Fruit fly (Drosophila melanogaster) whole organism, embryonic: ENCODE measurements around the gene CG43085.

Experiments
- ATbp ChIP-seq: fragments of 200-800 bp; sonication (Bioruptor generic); optimal IDR thresholded peaks from 2 replicates; lab custom pipeline; 2017; ENCODE audit warnings: missing biosample characterization, mild to moderate bottlenecking, missing genetic modification characterization, missing genetic modification reagents
- CG11398 ChIP-seq: fragments of 200-800 bp; sonication (Bioruptor generic); optimal IDR thresholded peaks from 2 replicates; lab custom pipeline; 2016; ENCODE audit warnings: missing biosample characterization, missing genetic modification characterization
- CG12104 ChIP-seq: fragments of 200-800 bp; sonication (Bioruptor generic); optimal IDR thresholded peaks from 3 replicates; lab custom pipeline; 2016; ENCODE audit warnings: missing biosample characterization, missing genetic modification characterization
- CG1233 ChIP-seq: fragments of 200-800 bp; sonication (Bioruptor generic); optimal IDR thresholded peaks from 4 replicates; lab custom pipeline; 2018; ENCODE audit warnings: missing biosample characterization, mild to moderate bottlenecking, missing genetic modification characterization
- CG12391 ChIP-seq: fragments of 200-800 bp; sonication (Bioruptor generic); optimal IDR thresholded peaks from 3 replicates; lab custom pipeline; 2018; ENCODE audit warnings: missing biosample characterization, mild to moderate bottlenecking, missing genetic modification characterization, moderate library complexity
- CG12659 ChIP-seq: fragments of 200-800 bp; sonication (Bioruptor generic); optimal IDR thresholded peaks from 3 replicates; lab custom pipeline; 2017; ENCODE audit warnings: mild to moderate bottlenecking, missing biosample characterization, missing genetic modification reagents, missing genetic modification characterization
- CG14014 ChIP-seq: fragments of 200-800 bp; sonication (Bioruptor generic); IDR thresholded peaks from 2 replicates; pipeline ENCODE4 v1.3.6; 2022; ENCODE audit warnings: missing biosample characterization, missing genetic modification characterization
- CG14965 ChIP-seq: fragments of 200-800 bp; sonication (Bioruptor generic); optimal IDR thresholded peaks from 2 replicates; lab custom pipeline; 2016; ENCODE audit warnings: missing biosample characterization, missing genetic modification characterization, borderline replicate concordance
- CG1529 ChIP-seq: fragments of 200-800 bp; sonication (Bioruptor generic); optimal IDR thresholded peaks from 3 replicates; lab custom pipeline; 2018; ENCODE audit warnings: missing biosample characterization, missing genetic modification characterization
- CG17361 ChIP-seq: fragments of 200-800 bp; sonication (Bioruptor generic); IDR thresholded peaks from 3 replicates; pipeline ENCODE4 v1.3.6; 2022; ENCODE audit warnings: missing biosample characterization, missing genetic modification characterization
- CG1792 ChIP-seq: fragments of 200-800 bp; sonication (Bioruptor generic); optimal IDR thresholded peaks from 2 replicates; lab custom pipeline; 2016; ENCODE audit warnings: missing biosample characterization, missing genetic modification characterization
- CG1832 ChIP-seq: fragments of 200-800 bp; sonication (Bioruptor generic); optimal IDR thresholded peaks from 2 replicates; lab custom pipeline; 2017; ENCODE audit warnings: missing biosample characterization, mild to moderate bottlenecking, missing genetic modification characterization, inconsistent platforms
- CG34422 ChIP-seq: fragments of 200-800 bp; sonication (Bioruptor generic); IDR thresholded peaks from 3 replicates; pipeline ENCODE4 v1.3.6; 2022; ENCODE audit warnings: missing biosample characterization, missing genetic modification characterization
- CG4730 ChIP-seq: fragments of 200-800 bp; sonication (Bioruptor generic); IDR thresholded peaks from 2 replicates; pipeline ENCODE4 v1.3.6; 2022; ENCODE audit warnings: missing biosample characterization, missing genetic modification characterization
- CG7786 ChIP-seq: fragments of 200-800 bp; sonication (Bioruptor generic); optimal IDR thresholded peaks from 2 replicates; lab custom pipeline; 2016; ENCODE audit warnings: missing biosample characterization, missing genetic modification characterization
- CG8281 ChIP-seq: fragments of 200-800 bp; sonication (Bioruptor generic); optimal IDR thresholded peaks from 2 replicates; lab custom pipeline; 2018; ENCODE audit warnings: missing biosample characterization, mild to moderate bottlenecking, missing genetic modification characterization, moderate library complexity
- CG8359 ChIP-seq: fragments of 200-800 bp; sonication (Bioruptor generic); optimal IDR thresholded peaks from 2 replicates; lab custom pipeline; 2017; ENCODE audit warnings: missing biosample characterization, mild to moderate bottlenecking, missing genetic modification characterization, borderline replicate concordance
- CG9876 ChIP-seq: fragments of 200-800 bp; sonication (Bioruptor generic); optimal IDR thresholded peaks from 2 replicates; lab custom pipeline; 2016; ENCODE audit warnings: missing biosample characterization, missing genetic modification characterization
- Doc3 ChIP-seq: fragments of 200-800 bp; sonication (Bioruptor generic); IDR thresholded peaks from 3 replicates; pipeline ENCODE4 v1.3.6; 2022; ENCODE audit warnings: missing biosample characterization, missing genetic modification characterization; ENCODE audit not compliant: partially characterized antibody
- Gug ChIP-seq: fragments of 200-800 bp; sonication (Bioruptor generic); IDR thresholded peaks from 4 replicates; pipeline ENCODE4 v1.3.6; 2022; ENCODE audit warnings: missing biosample characterization, missing genetic modification characterization
- HLH3B ChIP-seq: fragments of 200-800 bp; sonication (Bioruptor generic); IDR thresholded peaks from 2 replicates; pipeline ENCODE4 v1.3.6; 2022; ENCODE audit warnings: missing biosample characterization, missing genetic modification characterization
- Hr39 ChIP-seq: fragments of >200 bp; optimal IDR thresholded peaks from 2 replicates; lab custom pipeline; 2017
- Mrtf ChIP-seq: fragments of 200-800 bp; sonication (Bioruptor generic); IDR thresholded peaks from 3 replicates; pipeline ENCODE4 v1.3.6; 2022; ENCODE audit warnings: missing biosample characterization, missing genetic modification characterization
- Myb ChIP-seq: fragments of 200-800 bp; sonication (Bioruptor generic); optimal IDR thresholded peaks from 2 replicates; lab custom pipeline; 2016; ENCODE audit warnings: missing biosample characterization, missing genetic modification characterization
- Spps ChIP-seq: fragments of 200-800 bp; sonication (Bioruptor generic); optimal IDR thresholded peaks from 2 replicates; lab custom pipeline; 2018; ENCODE audit warnings: missing biosample characterization, mild to moderate bottlenecking, missing genetic modification characterization
- Taf1 ChIP-seq: fragments of 200-800 bp; sonication (Bioruptor generic); IDR thresholded peaks from 2 replicates; pipeline ENCODE4 v1.3.6; 2022; ENCODE audit warnings: missing biosample characterization, missing genetic modification characterization
- Usf ChIP-seq: fragments of 200-800 bp; sonication (Bioruptor generic); optimal IDR thresholded peaks from 2 replicates; lab custom pipeline; 2017; ENCODE audit warnings: missing genotype, missing biosample characterization, missing genetic modification characterization
- Xrp1 ChIP-seq: fragments of 200-800 bp; sonication (Bioruptor generic); IDR thresholded peaks from 2 replicates; pipeline ENCODE4 v1.3.6; 2022; ENCODE audit warnings: missing biosample characterization, missing genetic modification characterization
- ase ChIP-seq: fragments of 200-800 bp; sonication (Bioruptor generic); IDR thresholded peaks from 3 replicates; pipeline ENCODE4 v1.3.6; 2022; ENCODE audit warnings: missing biosample characterization, missing genetic modification characterization
- ash1 ChIP-seq: fragments of 200-800 bp; sonication (Bioruptor generic); optimal IDR thresholded peaks from 2 replicates; lab custom pipeline; 2018; ENCODE audit warnings: missing biosample characterization, mild to moderate bottlenecking, missing genetic modification characterization
- bbx ChIP-seq: fragments of 200-800 bp; sonication (Bioruptor generic); IDR thresholded peaks from 2 replicates; pipeline ENCODE4 v1.3.6; 2022; ENCODE audit warnings: missing biosample characterization, missing genetic modification characterization; ENCODE audit not compliant: partially characterized antibody
- br ChIP-seq: fragments of >200 bp; optimal IDR thresholded peaks from 2 replicates; lab custom pipeline; 2017
- cas ChIP-seq: fragments of 200-800 bp; sonication (Bioruptor generic); IDR thresholded peaks from 2 replicates; pipeline ENCODE4 v1.3.6; 2022; ENCODE audit warnings: missing biosample characterization, missing genetic modification characterization
- cg ChIP-seq: fragments of 200-800 bp; sonication (Bioruptor generic); optimal IDR thresholded peaks from 3 replicates; lab custom pipeline; 2019; ENCODE audit warnings: missing biosample characterization, mild to moderate bottlenecking, missing genetic modification characterization, moderate library complexity
- chif ChIP-seq, 2 experiments: fragments of 200-800 bp; sonication (Bioruptor generic); optimal IDR thresholded peaks; 3 replicates each; lab custom pipeline; 2016; ENCODE audit warnings: missing biosample characterization in 2 of 2, missing genetic modification characterization in 2 of 2
- chm ChIP-seq: fragments of 200-800 bp; sonication (Bioruptor generic); IDR thresholded peaks from 2 replicates; pipeline ENCODE4 v1.3.6; 2022; ENCODE audit warnings: missing biosample characterization, missing genetic modification characterization
- ewg ChIP-seq: fragments of 200-800 bp; sonication (Bioruptor generic); optimal IDR thresholded peaks from 3 replicates; lab custom pipeline; 2017; ENCODE audit warnings: mild to moderate bottlenecking, missing biosample characterization, missing genetic modification reagents, missing genetic modification characterization
- gcm ChIP-seq: fragments of 200-800 bp; sonication (Bioruptor generic); optimal IDR thresholded peaks from 2 replicates; lab custom pipeline; 2019; ENCODE audit warnings: missing biosample characterization, mild to moderate bottlenecking, missing genetic modification characterization, moderate library complexity
- gem ChIP-seq: fragments of 200-800 bp; sonication (Bioruptor generic); optimal IDR thresholded peaks from 2 replicates; lab custom pipeline; 2019; ENCODE audit warnings: missing biosample characterization, mild to moderate bottlenecking, missing genetic modification characterization, moderate library complexity
- gsb ChIP-seq: fragments of 200-800 bp; sonication (Bioruptor generic); IDR thresholded peaks from 2 replicates; pipeline ENCODE4 v1.3.6; 2022; ENCODE audit warnings: missing biosample characterization, missing genetic modification characterization
- gsb-n ChIP-seq: fragments of 200-800 bp; sonication (Bioruptor generic); optimal IDR thresholded peaks from 3 replicates; lab custom pipeline; 2018; ENCODE audit warnings: missing biosample characterization, mild to moderate bottlenecking, missing genetic modification characterization
- jumu ChIP-seq: fragments of 200-800 bp; sonication (Bioruptor generic); optimal IDR thresholded peaks from 3 replicates; lab custom pipeline; 2016; ENCODE audit warnings: missing biosample characterization, missing genetic modification characterization
- kah ChIP-seq: fragments of 200-800 bp; sonication (Bioruptor generic); optimal IDR thresholded peaks from 2 replicates; lab custom pipeline; 2018; ENCODE audit warnings: missing biosample characterization, mild to moderate bottlenecking, missing genetic modification characterization
- nau ChIP-seq: fragments of 200-800 bp; sonication (Bioruptor generic); optimal IDR thresholded peaks from 3 replicates; lab custom pipeline; 2017; ENCODE audit warnings: missing biosample characterization, mild to moderate bottlenecking, missing genetic modification characterization, missing genetic modification reagents
- pita ChIP-seq: fragments of 200-800 bp; sonication (Bioruptor generic); optimal IDR thresholded peaks from 2 replicates; lab custom pipeline; 2017; ENCODE audit warnings: missing biosample characterization, mild to moderate bottlenecking, missing genetic modification characterization
- sisA ChIP-seq: fragments of 200-800 bp; sonication (Bioruptor generic); IDR thresholded peaks from 2 replicates; pipeline ENCODE4 v1.3.6; 2022; ENCODE audit warnings: missing biosample characterization, missing genetic modification characterization
- sqz ChIP-seq: fragments of 200-800 bp; sonication (Bioruptor generic); optimal IDR thresholded peaks from 3 replicates; lab custom pipeline; 2018; ENCODE audit warnings: missing biosample characterization, mild to moderate bottlenecking, missing genetic modification characterization
- tap ChIP-seq: fragments of 200-800 bp; optimal IDR thresholded peaks from 3 replicates; lab custom pipeline; 2019; ENCODE audit warnings: missing biosample characterization, mild to moderate bottlenecking, missing genetic modification characterization, moderate library complexity
- vvl ChIP-seq: fragments of 200-800 bp; sonication (Bioruptor generic); IDR thresholded peaks from 2 replicates; pipeline ENCODE4 v1.3.6; 2022; ENCODE audit warnings: missing biosample characterization, missing genetic modification characterization
- zfh1 ChIP-seq: fragments of 200-800 bp; sonication (Bioruptor generic); IDR thresholded peaks from 3 replicates; pipeline ENCODE4 v1.3.6; 2022; ENCODE audit warnings: missing biosample characterization, missing genetic modification characterization

Gene CG43085

DNA sequence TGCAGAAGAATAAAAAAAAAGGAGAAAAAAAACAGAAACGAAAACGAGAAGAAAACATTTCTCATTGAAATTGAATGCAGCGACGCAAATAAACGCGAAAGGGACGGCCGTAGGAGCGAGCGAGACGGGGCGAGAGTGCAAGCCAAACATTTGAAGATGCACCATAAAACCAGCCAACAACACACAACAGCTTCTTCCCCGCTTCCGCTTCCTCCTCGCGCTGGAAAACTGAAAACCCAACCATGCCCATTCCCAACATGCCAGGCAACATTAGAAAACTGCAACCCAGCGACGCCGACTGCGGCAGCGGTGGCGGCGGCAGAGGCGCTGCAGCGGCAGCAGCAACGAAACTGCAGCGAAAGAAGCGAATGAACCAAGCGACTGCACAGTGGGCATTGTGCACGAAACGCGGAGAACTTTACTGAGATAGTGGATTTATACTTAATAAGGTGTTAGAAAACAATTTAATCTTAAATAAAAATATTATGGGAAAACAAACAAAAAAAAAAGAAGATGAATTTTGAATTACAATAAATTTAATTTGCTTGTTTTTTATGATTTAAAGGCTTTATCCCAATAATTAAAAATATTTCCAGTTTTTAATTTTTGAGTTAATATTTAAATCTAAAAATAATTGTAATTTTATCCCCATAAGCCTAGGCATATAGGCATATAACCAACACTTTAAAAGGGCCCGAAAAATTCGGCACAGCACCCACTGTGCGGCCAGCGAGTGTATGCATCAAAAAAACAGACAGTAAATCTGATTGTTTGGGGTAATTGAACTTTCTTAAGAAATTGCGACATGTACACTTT is 35.4 kb downstream of the CG43085 start (continued):
- TF ChIP-seq br (lab: Kevin White, UChicago) (no peak), Myb (GFP tag; lab: Kevin White, UChicago) (no peak), CG12391 (tag; lab: Kevin White, UChicago) (peak; percentile 80), Hr39 (lab: Kevin White, UChicago) (no peak), ATbp (GFP tag; lab: Kevin White, UChicago) (peak; percentile 59), CG8281 (peak; percentile 30), tap (peak; percentile 23), bbx (GFP tag; lab: Robert Waterston, UW) (no peak), jumu (no peak), Gug (GFP tag; lab: Robert Waterston, UW) (peak; percentile 40; the same call in 3 of the 4 replicates), CG1792 (GFP tag; lab: Kevin White, UChicago) (no peak), gsb (GFP tag; lab: Robert Waterston, UW) (no peak), Taf1 (no peak), sisA (peak; percentile 46; the same call in 1 of the 2 replicates), CG14965 (no peak), ase (GFP tag; lab: Robert Waterston, UW) (peak; percentile 16; the same call in 1 of the 3 replicates), HLH3B (GFP tag; lab: Robert Waterston, UW) (peak; percentile 41; the same call in 1 of the 2 replicates), CG1832 (GFP tag; lab: Kevin White, UChicago) (peak; percentile 17), CG1529 (GFP tag; lab: Kevin White, UChicago) (peak; percentile 78), Doc3 (no peak), CG12104 (GFP tag; lab: Kevin White, UChicago) (peak; percentile 47), Usf (GFP tag; lab: Kevin White, UChicago) (peak; percentile 35), CG34422 (GFP tag; lab: Robert Waterston, UW) (no peak), ewg (peak; percentile 70), pita (GFP tag; lab: Kevin White, UChicago) (no peak), sqz (GFP tag; lab: Kevin White, UChicago) (peak; percentile 68), cas (GFP tag; lab: Robert Waterston, UW) (no peak), gsb-n (peak; percentile 68), CG11398 (GFP tag; lab: Kevin White, UChicago) (no peak), chm (GFP tag; lab: Robert Waterston, UW) (no peak), CG4730 (no peak), Spps (tag; lab: Kevin White, UChicago) (peak; percentile 67), ash1 (GFP tag; lab: Kevin White, UChicago) (no peak), CG12659 (GFP tag; lab: Kevin White, UChicago) (peak; percentile 61), nau (peak; percentile 45), zfh1 (no peak; the same call in 2 of the 3 replicates), kah (peak; percentile 24), gcm (peak; percentile 30), CG14014 (GFP tag; lab: Robert Waterston, UW) (no peak), CG9876 (no peak), CG7786 (no peak), Mrtf (GFP tag; lab: Robert Waterston, UW) (no peak), cg (GFP tag; lab: Kevin White, UChicago) (no peak), gem (tag; lab: Kevin White, UChicago) (peak; percentile 84), Xrp1 (GFP tag; lab: Robert Waterston, UW) (peak; percentile 70), CG8359 (GFP tag; lab: Kevin White, UChicago) (peak; percentile 45), CG1233 (GFP tag; lab: Kevin White, UChicago) (peak; percentile 64), chif (GFP tag; optimal IDR thresholded peaks at IDR 0.05; lab: Kevin White, UChicago) (peak in 1 of 2 experiments; percentile 22), vvl (GFP tag; lab: Robert Waterston, UW) (peak; percentile 55; the same call in 1 of the 2 replicates), CG17361 (peak; percentile 95)
